Worm (Caenorhabditis elegans) whole organism, L3 larva: ENCODE data around the gene srbc-58.

ENCODE experiments used
- R02D3.7 ChIP-seq: fragments of 150-350 bp; optimal IDR thresholded peaks from 2 replicates; lab custom pipeline; 2014; ENCODE audit warnings: missing biosample characterization, missing genetic modification characterization
- ZK546.5 ChIP-seq: sonication (generic microtip); optimal IDR thresholded peaks from 2 replicates; lab custom pipeline; 2017; ENCODE audit warnings: missing biosample characterization, missing genetic modification characterization
- aly-2 ChIP-seq: fragments of 150-350 bp; optimal IDR thresholded peaks from 2 replicates; lab custom pipeline; 2014; ENCODE audit warnings: missing biosample characterization, missing genetic modification characterization
- ama-1 ChIP-seq: fragments of 150-350 bp; optimal IDR thresholded peaks from 2 replicates; lab custom pipeline; 2018
- ceh-16 ChIP-seq: sonication (generic microtip); optimal IDR thresholded peaks from 2 replicates; lab custom pipeline; 2017; ENCODE audit warnings: missing biosample characterization, missing genetic modification characterization
- ceh-28 ChIP-seq: fragments of 150-350 bp; optimal IDR thresholded peaks from 2 replicates; lab custom pipeline; 2014; ENCODE audit warnings: missing biosample characterization, missing genetic modification reagents, missing genetic modification characterization
- ceh-82 ChIP-seq: fragments of 150-350 bp; optimal IDR thresholded peaks from 2 replicates; lab custom pipeline; 2014; ENCODE audit warnings: missing biosample characterization, missing genetic modification characterization
- ceh-9 ChIP-seq: sonication (generic microtip); optimal IDR thresholded peaks from 2 replicates; lab custom pipeline; 2018; ENCODE audit warnings: missing biosample characterization, missing genetic modification characterization
- daf-12 ChIP-seq: fragments of 150-350 bp; optimal IDR thresholded peaks from 2 replicates; lab custom pipeline; 2014; ENCODE audit warnings: missing biosample characterization, missing genetic modification reagents, missing genetic modification characterization
- egl-27 ChIP-seq: sonication (generic microtip); optimal IDR thresholded peaks from 4 replicates; lab custom pipeline; 2017; ENCODE audit warnings: missing biosample characterization, missing genetic modification reagents, missing genetic modification characterization
- egl-5 ChIP-seq: fragments of 150-350 bp; optimal IDR thresholded peaks from 2 replicates; lab custom pipeline; 2017; ENCODE audit warnings: missing biosample characterization, missing genetic modification reagents, missing genetic modification characterization, inconsistent platforms
- elt-1 ChIP-seq: fragments of 150-350 bp; optimal IDR thresholded peaks from 2 replicates; lab custom pipeline; 2014; ENCODE audit warnings: missing biosample characterization, missing genetic modification characterization
- elt-2 ChIP-seq: sonication (generic microtip); optimal IDR thresholded peaks from 2 replicates; lab custom pipeline; 2016; ENCODE audit warnings: missing genetic modification reagents, mild to moderate bottlenecking, missing genetic modification characterization, missing compliant biosample characterization
- elt-3 ChIP-seq, 3 experiments: fragments of 150-350 bp in 1 of 3; sonication (generic microtip) in 2 of 3; optimal IDR thresholded peaks; 2 replicates in 2 of 3; 4 replicates in 1 of 3; lab custom pipeline; 2014 to 2017; ENCODE audit warnings: missing biosample characterization in 3 of 3, missing genetic modification characterization in 3 of 3
- eor-1 ChIP-seq, 2 experiments: fragments of 150-350 bp; optimal IDR thresholded peaks; 2 replicates each; lab custom pipeline; 2014 to 2018; ENCODE audit warnings: missing biosample characterization in 2 of 2, missing genetic modification characterization in 2 of 2
- fkh-10 ChIP-seq: sonication (generic microtip); optimal IDR thresholded peaks from 2 replicates; lab custom pipeline; 2017; ENCODE audit warnings: missing biosample characterization, missing genetic modification reagents, missing genetic modification characterization
- fkh-2 ChIP-seq: fragments of 150-350 bp; optimal IDR thresholded peaks from 2 replicates; lab custom pipeline; 2014; ENCODE audit warnings: missing biosample characterization, missing genetic modification reagents, missing genetic modification characterization
- fos-1 ChIP-seq: fragments of 150-350 bp; optimal IDR thresholded peaks from 2 replicates; lab custom pipeline; 2014; ENCODE audit warnings: missing biosample characterization, missing genetic modification characterization
- hmg-11 ChIP-seq: sonication (generic microtip); optimal IDR thresholded peaks from 2 replicates; lab custom pipeline; 2016; ENCODE audit warnings: missing genetic modification characterization, missing compliant biosample characterization
- jun-1 ChIP-seq: fragments of 150-350 bp; optimal IDR thresholded peaks from 2 replicates; lab custom pipeline; 2014; ENCODE audit warnings: missing biosample characterization, missing genetic modification reagents, missing genetic modification characterization
- lin-15B ChIP-seq: fragments of 150-350 bp; optimal IDR thresholded peaks from 2 replicates; lab custom pipeline; 2014; ENCODE audit warnings: missing biosample characterization, missing genetic modification characterization
- lin-39 ChIP-seq: fragments of 150-350 bp; optimal IDR thresholded peaks from 2 replicates; lab custom pipeline; 2018; ENCODE audit warnings: missing biosample characterization, missing genetic modification reagents, missing genetic modification characterization
- lsy-12 ChIP-seq: sonication (generic microtip); optimal IDR thresholded peaks from 2 replicates; lab custom pipeline; 2016; ENCODE audit warnings: mild to moderate bottlenecking, missing genetic modification characterization, missing compliant biosample characterization
- mdl-1 ChIP-seq: fragments of 150-350 bp; optimal IDR thresholded peaks from 2 replicates; lab custom pipeline; 2014; ENCODE audit warnings: missing biosample characterization, missing genetic modification characterization
- nfya-1 ChIP-seq: sonication (generic microtip); optimal IDR thresholded peaks from 2 replicates; lab custom pipeline; 2017; ENCODE audit warnings: missing genetic modification characterization, mild to moderate bottlenecking, missing compliant biosample characterization, antibody characterized with exemption, moderate library complexity; ENCODE audit not compliant: insufficient read depth
- nhr-11 ChIP-seq: fragments of 150-350 bp; optimal IDR thresholded peaks from 2 replicates; lab custom pipeline; 2014; ENCODE audit warnings: missing biosample characterization, missing genetic modification characterization
- nhr-12 ChIP-seq: fragments of 150-350 bp; optimal IDR thresholded peaks from 2 replicates; lab custom pipeline; 2014; ENCODE audit warnings: missing biosample characterization, missing genetic modification characterization
- nhr-23 ChIP-seq: fragments of 150-350 bp; optimal IDR thresholded peaks from 2 replicates; lab custom pipeline; 2014; ENCODE audit warnings: missing biosample characterization, missing genetic modification reagents, missing genetic modification characterization
- nhr-237 ChIP-seq: fragments of 150-350 bp; optimal IDR thresholded peaks from 2 replicates; lab custom pipeline; 2014; ENCODE audit warnings: missing biosample characterization, missing genetic modification characterization
- nhr-25 ChIP-seq: sonication (generic microtip); optimal IDR thresholded peaks from 2 replicates; lab custom pipeline; 2017; ENCODE audit warnings: missing biosample characterization, missing genetic modification characterization
- nhr-28 ChIP-seq: fragments of 150-350 bp; optimal IDR thresholded peaks from 2 replicates; lab custom pipeline; 2014; ENCODE audit warnings: missing biosample characterization, missing genetic modification characterization
- nhr-43 ChIP-seq: sonication (generic microtip); optimal IDR thresholded peaks from 2 replicates; lab custom pipeline; 2016; ENCODE audit warnings: mild to moderate bottlenecking, missing genetic modification characterization, missing compliant biosample characterization; ENCODE audit not compliant: poor library complexity, severe bottlenecking
- nhr-67 ChIP-seq: fragments of 150-350 bp; optimal IDR thresholded peaks from 2 replicates; lab custom pipeline; 2014; ENCODE audit warnings: missing biosample characterization, missing genetic modification characterization
- nhr-76 ChIP-seq: fragments of 150-350 bp; sonication (generic microtip); optimal IDR thresholded peaks from 5 replicates; lab custom pipeline; 2014; ENCODE audit warnings: missing biosample characterization, missing genetic modification characterization
- nhr-77 ChIP-seq: fragments of 150-350 bp; optimal IDR thresholded peaks from 2 replicates; lab custom pipeline; 2014; ENCODE audit warnings: missing biosample characterization, missing genetic modification characterization
- pha-4 ChIP-seq: fragments of 150-350 bp; optimal IDR thresholded peaks from 2 replicates; lab custom pipeline; 2014; ENCODE audit warnings: missing biosample characterization, missing genetic modification reagents, missing genetic modification characterization
- pqm-1 ChIP-seq: fragments of 150-350 bp; optimal IDR thresholded peaks from 2 replicates; lab custom pipeline; 2017; ENCODE audit warnings: missing biosample characterization, missing genetic modification characterization, inconsistent platforms
- sea-2 ChIP-seq: fragments of 150-350 bp; sonication (generic microtip); optimal IDR thresholded peaks from 4 replicates; lab custom pipeline; 2014; ENCODE audit warnings: missing biosample characterization, missing genetic modification reagents, missing genetic modification characterization
- skn-1 ChIP-seq: fragments of 150-350 bp; optimal IDR thresholded peaks from 2 replicates; lab custom pipeline; 2014; ENCODE audit warnings: missing biosample characterization, missing genetic modification characterization
- snpc-4 ChIP-seq: fragments of 150-350 bp; optimal IDR thresholded peaks from 2 replicates; lab custom pipeline; 2014; ENCODE audit warnings: missing biosample characterization, missing genetic modification characterization
- tbx-2 ChIP-seq: sonication (generic microtip); optimal IDR thresholded peaks from 2 replicates; lab custom pipeline; 2016; ENCODE audit warnings: mild to moderate bottlenecking, missing genetic modification characterization, missing compliant biosample characterization
- unc-39 ChIP-seq: sonication (generic microtip); optimal IDR thresholded peaks from 4 replicates; lab custom pipeline; 2017; ENCODE audit warnings: missing biosample characterization, missing genetic modification characterization
- unc-62 ChIP-seq: fragments of 150-350 bp; sonication (generic microtip); optimal IDR thresholded peaks from 4 replicates; lab custom pipeline; 2014; ENCODE audit warnings: missing biosample characterization, missing genetic modification reagents, missing genetic modification characterization
- zag-1 ChIP-seq: fragments of 150-350 bp; optimal IDR thresholded peaks from 2 replicates; lab custom pipeline; 2014; ENCODE audit warnings: missing biosample characterization, missing genetic modification characterization
- ztf-11 ChIP-seq: fragments of 150-350 bp; optimal IDR thresholded peaks from 2 replicates; lab custom pipeline; 2014; ENCODE audit warnings: missing biosample characterization, missing genetic modification characterization
- ztf-4 ChIP-seq: fragments of 150-350 bp; optimal IDR thresholded peaks from 2 replicates; lab custom pipeline; 2014; ENCODE audit warnings: missing biosample characterization, missing genetic modification characterization

The srbc-58 gene

ce11 chrV:730216-730615, 44.6 kb upstream of the srbc-58 start:
- TF ChIP-seq nhr-237 (tag; lab: Kevin White, UChicago) (no peak), fkh-10 (GFP tag; lab: Kevin White, UChicago) (no peak), pqm-1 (tag; lab: Kevin White, UChicago) (peak; percentile 87), nfya-1 (tag; lab: Kevin White, UChicago) (peak; percentile 49), nhr-25 (tag; lab: Kevin White, UChicago) (peak; percentile 16), lin-15B (no peak), ama-1 (peak; percentile 87), egl-27 (no peak), nhr-43 (tag; lab: Kevin White, UChicago) (peak; percentile 85), pha-4 (tag; lab: Kevin White, UChicago) (peak; percentile 86), jun-1 (tag; lab: Kevin White, UChicago) (peak; percentile 67), elt-2 (tag; lab: Kevin White, UChicago) (peak; percentile 92), snpc-4 (no peak), lsy-12 (peak; percentile 44)

DNA sequence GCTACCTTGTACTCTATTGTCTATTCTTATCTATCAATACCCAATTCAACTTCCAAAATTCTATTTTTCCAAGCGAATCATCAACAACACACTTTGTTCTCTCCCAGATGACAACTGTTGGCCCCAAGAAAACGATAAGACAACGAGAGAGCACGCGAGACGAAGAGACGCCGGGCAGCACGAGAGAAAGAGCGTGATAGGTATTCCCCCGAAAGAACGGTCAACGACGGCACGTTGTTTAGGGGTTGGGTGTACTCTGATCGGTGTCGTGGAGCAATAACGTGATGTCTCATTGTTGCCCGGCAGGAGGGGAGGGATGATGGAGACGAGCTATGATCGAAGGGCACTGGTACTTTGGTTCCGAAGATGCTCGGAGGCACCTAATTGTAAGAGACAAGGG, 43.5 kb upstream of the srbc-58 start:
- TF ChIP-seq nfya-1 (tag; lab: Kevin White, UChicago) (peak; percentile 74), nhr-28 (tag; lab: Kevin White, UChicago) (peak; percentile 53), hmg-11 (tag; lab: Kevin White, UChicago) (no peak), ztf-11 (tag; lab: Kevin White, UChicago) (no peak), R02D3.7 (tag; lab: Kevin White, UChicago) (peak; percentile 32), elt-1 (tag; lab: Kevin White, UChicago) (no peak), nhr-77 (tag; lab: Kevin White, UChicago) (no peak), ceh-9 (no peak), sea-2 (GFP tag; lab: Kevin White, UChicago) (no peak), elt-2 (tag; lab: Kevin White, UChicago) (peak; percentile 99), egl-27 (peak; percentile 44), ceh-16 (tag; lab: Kevin White, UChicago) (no peak), aly-2 (tag; lab: Kevin White, UChicago) (no peak), fkh-2 (tag; lab: Kevin White, UChicago) (no peak), fos-1 (tag; lab: Kevin White, UChicago) (no peak), unc-62 (GFP tag; lab: Kevin White, UChicago) (peak; percentile 74), zag-1 (tag; lab: Kevin White, UChicago) (no peak), daf-12 (tag; lab: Kevin White, UChicago) (no peak), skn-1 (tag; lab: Kevin White, UChicago) (peak; percentile 55), ZK546.5 (no peak), snpc-4 (no peak), jun-1 (tag; lab: Kevin White, UChicago) (peak; percentile 97), eor-1 (tag; optimal IDR thresholded peaks at IDR 0.05; lab: Kevin White, UChicago) (no peak), fkh-10 (GFP tag; lab: Kevin White, UChicago) (no peak), egl-5 (tag; lab: Kevin White, UChicago) (no peak), nhr-12 (tag; lab: Kevin White, UChicago) (no peak), nhr-23 (tag; lab: Kevin White, UChicago) (peak; percentile 80), pha-4 (tag; lab: Kevin White, UChicago) (peak; percentile 92), elt-3 (tag; optimal IDR thresholded peaks at IDR 0.05; lab: Kevin White, UChicago) (peak; percentile 32 to 47 (median 37)), nhr-25 (tag; lab: Kevin White, UChicago) (peak; percentile 74), nhr-67 (no peak), unc-39 (tag; lab: Kevin White, UChicago) (no peak), ama-1 (peak; percentile 81), pqm-1 (tag; lab: Kevin White, UChicago) (peak; percentile 98), mdl-1 (tag; lab: Kevin White, UChicago) (peak; percentile 96), lsy-12 (peak; percentile 77), nhr-76 (tag; lab: Kevin White, UChicago) (no peak), lin-15B (peak; percentile 46), tbx-2 (tag; lab: Kevin White, UChicago) (peak; percentile 65), ceh-28 (peak; percentile 62), ceh-82 (no peak), nhr-11 (tag; lab: Kevin White, UChicago) (peak; percentile 85), ztf-4 (tag; lab: Kevin White, UChicago) (no peak), lin-39 (peak; percentile 90), nhr-43 (tag; lab: Kevin White, UChicago) (peak; percentile 94)
